Worm (Caenorhabditis elegans): ENCODE data around the gene srg-55.
"Not testable (repeated sequence)": the region's sequence is repeated elsewhere in the genome, so short reads cannot be mapped to it uniquely, and the experiment has no call there.

Gene srg-55

DNA sequence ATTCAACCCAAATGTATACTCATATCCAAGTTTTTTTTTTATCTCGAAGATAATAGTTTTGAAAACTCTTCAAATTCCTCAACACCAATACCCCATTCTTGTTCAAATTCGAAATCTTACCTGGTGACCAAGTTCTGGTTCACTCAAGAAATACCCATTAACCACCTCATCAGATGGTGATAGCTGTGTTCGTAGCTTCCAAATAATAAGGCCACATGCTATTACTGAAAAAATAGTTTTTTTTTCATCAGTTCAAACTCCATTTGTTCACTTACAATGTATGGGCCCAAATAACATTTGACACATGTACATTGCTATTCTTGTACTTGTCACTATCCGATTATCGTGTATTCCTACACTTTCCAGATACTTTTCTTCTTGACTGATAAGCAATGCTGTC lies 20.7 kb downstream of the srg-55 start:
- TF ChIP-seq flt-1 (GFP tag; IDR thresholded peaks at IDR 0.05): no peak
- no peak for TF ChIP-seq ztf-23 (GFP tag; IDR thresholded peaks at IDR 0.05)
- no peak for TF ChIP-seq tab-1 (GFP tag; IDR thresholded peaks at IDR 0.05)
- no peak for TF ChIP-seq T22C8.4 (GFP tag; IDR thresholded peaks at IDR 0.05)
- no peak for TF ChIP-seq med-1 (GFP tag; optimal IDR thresholded peaks at IDR 0.05; ENCODE audit: insufficient read depth)
- TF ChIP-seq ref-1 (GFP tag; conservative IDR thresholded peaks at IDR 0.05): no peak

DNA sequence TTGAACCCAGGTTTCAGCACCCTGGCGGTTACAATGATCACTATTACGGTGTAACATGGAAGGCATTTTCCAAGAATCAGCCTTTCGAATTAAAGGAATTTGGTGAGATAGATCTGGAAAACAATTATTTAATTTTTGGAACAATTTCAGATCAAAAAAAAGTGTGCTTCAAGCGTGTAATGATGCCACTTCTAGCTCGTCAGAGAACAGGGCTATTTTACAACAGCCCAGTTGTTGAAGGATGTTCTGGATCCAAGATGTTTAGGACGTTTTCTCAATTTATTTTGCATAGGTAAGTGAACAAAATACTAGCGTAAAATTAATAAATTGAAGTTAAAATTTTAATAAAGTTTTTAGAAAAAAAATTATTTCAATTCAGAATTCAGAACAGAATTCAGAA lies 27.2 kb downstream of the srg-55 start:
- no peak for TF ChIP-seq med-1 (GFP tag; optimal IDR thresholded peaks at IDR 0.05; ENCODE audit: insufficient read depth)
- no peak for TF ChIP-seq tab-1 (GFP tag; IDR thresholded peaks at IDR 0.05)
- TF ChIP-seq ztf-29 (GFP tag; IDR thresholded peaks at IDR 0.05): no peak
- TF ChIP-seq ref-1 (GFP tag; conservative IDR thresholded peaks at IDR 0.05): no peak
- TF ChIP-seq T22C8.4 (GFP tag; IDR thresholded peaks at IDR 0.05): no peak

DNA sequence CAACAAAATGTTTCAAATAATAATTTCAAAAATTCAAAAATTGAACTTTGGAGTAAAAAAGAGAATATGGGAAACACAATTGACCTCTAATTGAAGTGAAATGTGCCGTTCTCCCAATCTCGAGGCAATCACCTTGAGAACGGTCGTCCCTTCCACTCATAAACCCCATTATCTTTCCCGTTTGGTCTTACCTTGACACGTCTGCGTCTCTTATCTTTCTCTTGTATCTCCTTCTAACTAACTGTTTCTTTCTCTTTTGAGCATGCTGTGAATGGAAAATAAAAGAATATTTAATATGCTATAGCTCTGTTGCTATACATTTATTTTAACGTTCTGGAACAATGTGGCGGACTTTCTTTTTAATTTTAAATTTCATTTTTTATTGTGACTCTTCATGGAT lies 28.6 kb downstream of the srg-55 start, which contains the start of gene H12D21.10:
H12D21.10 (plus strand) TSS at position 260 of the 400 bp plus-strand sequence.
- TF ChIP-seq klf-2 (GFP tag; conservative IDR thresholded peaks at IDR 0.05): no peak
- no peak for TF ChIP-seq flt-1 (GFP tag; IDR thresholded peaks at IDR 0.05)
- no peak for TF ChIP-seq T22C8.4 (GFP tag; IDR thresholded peaks at IDR 0.05)
- TF ChIP-seq med-1 (GFP tag; optimal IDR thresholded peaks at IDR 0.05; ENCODE audit: insufficient read depth): no peak
- no peak for TF ChIP-seq ztf-29 (GFP tag; IDR thresholded peaks at IDR 0.05)
- TF ChIP-seq cog-1 (tag; optimal IDR thresholded peaks at IDR 0.05): no peak
- TF ChIP-seq tab-1 (GFP tag; IDR thresholded peaks at IDR 0.05): no peak
- TF ChIP-seq ref-1 (GFP tag; conservative IDR thresholded peaks at IDR 0.05): no peak
- no peak for TF ChIP-seq ztf-23 (GFP tag; IDR thresholded peaks at IDR 0.05)

DNA sequence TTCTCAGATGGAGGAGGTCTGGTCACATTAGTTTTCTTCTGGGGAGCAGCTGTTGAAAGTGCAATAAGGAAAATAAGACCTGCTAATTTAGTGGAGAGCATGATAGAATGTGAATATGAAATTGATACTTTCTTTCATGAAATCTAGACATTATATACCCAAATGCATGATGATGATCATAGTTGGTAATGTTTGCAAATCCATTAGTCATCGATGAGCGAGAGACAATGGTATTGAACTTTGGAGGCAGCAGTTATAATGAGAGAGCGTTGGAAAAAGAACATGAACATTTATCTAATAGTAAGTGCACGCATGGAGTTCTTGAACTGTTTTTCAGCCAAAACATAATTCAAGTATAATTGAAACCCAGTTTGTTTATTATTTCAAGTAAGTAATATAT lies 30.4 kb downstream of the srg-55 start, which contains the start of gene H12D21.6:
H12D21.6 (minus strand) TSS at position 101 of the 400 bp plus-strand sequence.
- TF ChIP-seq ztf-23 (GFP tag; IDR thresholded peaks at IDR 0.05): no peak

DNA sequence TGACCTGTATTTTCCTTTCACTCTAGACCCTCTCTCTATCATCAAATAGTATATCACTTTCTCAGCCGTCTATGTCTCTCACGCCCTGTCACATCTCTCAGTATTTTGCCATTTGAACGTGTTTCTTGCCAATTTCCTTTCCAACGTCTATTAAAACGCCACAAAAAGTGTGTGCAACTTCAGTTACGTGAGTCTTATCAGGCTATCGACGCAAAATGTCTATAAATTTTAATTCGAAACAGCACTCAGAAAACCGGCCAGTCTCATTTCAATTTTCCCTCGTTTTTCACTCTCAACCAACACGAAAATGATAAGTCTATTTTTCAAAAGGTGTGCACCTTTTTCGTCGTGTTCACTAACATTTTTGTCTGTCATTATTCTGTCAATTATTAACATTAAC lies 32.6 kb downstream of the srg-55 start, which contains the start of gene mpst-3:
mpst-3 (plus strand) TSS at position 91 of the 400 bp plus-strand sequence.
- TF ChIP-seq ztf-23 (GFP tag; IDR thresholded peaks at IDR 0.05) (no peak), tab-1 (GFP tag; IDR thresholded peaks at IDR 0.05) (no peak), klf-2 (GFP tag; conservative IDR thresholded peaks at IDR 0.05) (no peak), flt-1 (GFP tag; IDR thresholded peaks at IDR 0.05) (no peak), ztf-29 (GFP tag; IDR thresholded peaks at IDR 0.05) (no peak)

DNA sequence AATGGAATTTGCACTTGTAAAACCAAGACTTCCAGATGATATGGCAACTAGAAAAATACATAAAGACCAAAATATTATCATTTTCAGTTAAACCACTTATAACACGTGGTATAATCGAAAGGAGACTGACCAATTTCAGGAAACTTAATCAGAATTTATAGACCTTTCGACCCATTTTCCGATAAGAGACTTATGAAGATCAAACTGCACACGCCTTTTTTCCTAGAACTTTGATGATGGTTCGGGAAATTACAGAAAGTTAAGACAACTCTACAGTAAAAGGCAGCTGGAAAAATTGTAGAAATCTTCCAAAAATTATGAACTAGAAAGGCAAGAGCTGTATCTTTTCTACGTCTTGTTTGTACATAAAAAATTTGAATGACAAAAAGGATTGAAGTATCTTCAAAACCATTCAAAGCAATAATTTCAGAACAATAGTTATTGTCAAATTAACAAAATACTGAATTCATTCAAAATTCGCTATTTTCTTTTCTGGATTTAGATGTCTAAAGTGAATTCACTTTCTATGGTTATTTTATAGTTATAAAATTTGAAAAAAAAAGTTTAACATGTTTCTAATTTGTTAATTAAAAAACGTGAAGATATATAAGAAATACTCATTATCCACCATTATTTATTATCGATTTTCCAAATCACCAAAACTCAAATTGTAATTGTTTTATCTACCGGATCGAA lies 34.6 kb downstream of the srg-55 start, which contains the start of the genes mpst-2 and H12D21.5:
mpst-2 (minus strand) TSS at position 101 of the 696 bp plus-strand sequence.
H12D21.5 (plus strand) TSS at position 646 of the 696 bp plus-strand sequence.
- TF ChIP-seq flt-1 (GFP tag; IDR thresholded peaks at IDR 0.05): no peak
- TF ChIP-seq med-1 (GFP tag; optimal IDR thresholded peaks at IDR 0.05; ENCODE audit: insufficient read depth): no peak
- TF ChIP-seq ztf-29 (GFP tag; IDR thresholded peaks at IDR 0.05): no peak
- no peak for TF ChIP-seq cog-1 (tag; optimal IDR thresholded peaks at IDR 0.05)
- no peak for TF ChIP-seq ref-1 (GFP tag; conservative IDR thresholded peaks at IDR 0.05)
- TF ChIP-seq ztf-23 (GFP tag; IDR thresholded peaks at IDR 0.05): no peak
- TF ChIP-seq klf-2 (GFP tag; conservative IDR thresholded peaks at IDR 0.05): no peak
- TF ChIP-seq T22C8.4 (GFP tag; IDR thresholded peaks at IDR 0.05): no peak
- no peak for TF ChIP-seq tab-1 (GFP tag; IDR thresholded peaks at IDR 0.05)

DNA sequence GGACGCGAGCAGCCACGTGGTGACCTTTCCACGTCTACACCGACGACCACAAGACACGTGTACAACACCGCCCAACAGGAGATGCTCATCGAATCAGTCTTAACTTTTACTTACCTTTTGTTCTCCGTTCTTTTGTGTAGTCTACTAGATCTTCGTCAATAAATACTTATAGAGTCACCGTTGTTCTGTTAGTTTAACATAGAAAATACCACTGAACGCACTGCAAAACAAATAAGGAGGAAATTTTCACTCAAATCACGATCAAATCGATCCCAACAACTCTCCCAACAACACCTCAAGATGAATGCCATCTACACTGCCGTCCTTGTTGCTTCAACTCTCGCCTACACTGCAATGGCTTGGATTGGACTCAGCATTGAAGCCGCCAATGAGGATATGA lies 37.4 kb downstream of the srg-55 start, which contains the start of gene nspa-2:
nspa-2 (plus strand) TSS at position 301 of the 400 bp plus-strand sequence.
- TF ChIP-seq klf-2 (GFP tag; conservative IDR thresholded peaks at IDR 0.05); tab-1 (GFP tag; IDR thresholded peaks at IDR 0.05); flt-1 (GFP tag; IDR thresholded peaks at IDR 0.05): not testable (repeated sequence)

DNA sequence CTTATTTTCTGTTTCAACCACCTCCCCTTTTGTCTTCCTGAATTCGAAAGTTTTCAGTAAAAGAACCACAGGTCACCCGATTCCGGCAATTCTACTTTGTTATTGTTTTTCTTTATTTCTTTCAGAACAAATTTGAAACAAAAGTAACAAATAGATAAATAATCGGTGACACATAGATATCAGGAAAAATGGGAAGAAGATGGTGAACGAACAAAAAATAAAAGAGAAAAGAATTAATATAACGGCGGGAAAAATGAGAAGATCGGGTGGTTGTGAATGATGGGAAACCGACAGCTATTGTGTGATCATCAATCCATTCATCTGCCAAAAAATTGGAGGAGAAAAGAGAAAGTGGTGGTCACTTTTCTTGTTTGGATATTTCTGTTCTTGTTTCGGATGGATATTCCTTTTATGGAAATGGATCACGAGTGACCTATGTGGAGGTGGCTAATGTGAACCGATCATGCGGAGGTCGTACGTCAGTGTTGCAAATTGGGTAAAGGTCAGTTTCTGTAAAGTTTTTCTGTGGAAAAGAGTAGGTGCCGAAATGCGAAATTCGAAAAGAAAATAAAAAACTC lies 50.8 kb downstream of the srg-55 start:
- TF ChIP-seq cog-1 (tag; optimal IDR thresholded peaks at IDR 0.05) (no peak), med-1 (GFP tag; optimal IDR thresholded peaks at IDR 0.05; ENCODE audit: insufficient read depth) (no peak), tab-1 (GFP tag; IDR thresholded peaks at IDR 0.05) (no peak), ztf-23 (GFP tag; IDR thresholded peaks at IDR 0.05) (no peak), T22C8.4 (GFP tag; IDR thresholded peaks at IDR 0.05) (no peak), klf-2 (GFP tag; conservative IDR thresholded peaks at IDR 0.05) (no peak), flt-1 (GFP tag; IDR thresholded peaks at IDR 0.05) (no peak), ztf-29 (GFP tag; IDR thresholded peaks at IDR 0.05) (no peak), ref-1 (GFP tag; conservative IDR thresholded peaks at IDR 0.05) (no peak)

DNA sequence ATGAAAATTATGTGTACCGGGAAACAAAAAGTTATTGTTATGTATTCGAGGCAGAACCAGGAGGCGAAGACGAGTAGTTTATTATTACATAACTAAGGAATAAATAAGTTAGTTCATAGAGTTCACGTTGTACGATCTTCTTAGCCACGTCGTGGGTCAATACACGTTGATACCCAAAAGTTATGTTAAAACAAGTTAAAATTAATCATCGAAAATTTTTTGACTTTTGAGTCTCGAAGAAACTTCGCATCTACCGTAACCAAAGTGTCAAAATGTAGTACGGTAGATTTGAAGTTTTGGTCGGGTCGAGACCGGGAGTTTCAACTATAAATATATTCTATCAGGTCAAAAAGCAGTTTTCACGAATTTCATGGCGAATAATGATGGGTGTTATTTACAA lies 51.4 kb downstream of the srg-55 start, which contains the start of gene ZC412.10:
ZC412.10 (minus strand) TSS at position 101 of the 400 bp plus-strand sequence.
- not testable (repeated sequence) for TF ChIP-seq ref-1 (GFP tag; conservative IDR thresholded peaks at IDR 0.05); med-1 (GFP tag; optimal IDR thresholded peaks at IDR 0.05; ENCODE audit: insufficient read depth); klf-2 (GFP tag; conservative IDR thresholded peaks at IDR 0.05)

Measured in whole organism, midembryonic.